Worm (Caenorhabditis elegans) whole organism, midembryonic: ENCODE results near the gene srx-112.
"Not testable (repeated sequence)": the region's sequence is repeated elsewhere in the genome, so short reads cannot be mapped to it uniquely, and the experiment has no call there.

Experiments used
- T22C8.4 ChIP-seq: fragments of 200-800 bp; sonication (Bioruptor generic); IDR thresholded peaks from 2 replicates; pipeline ENCODE4 v1.3.6; 2022; ENCODE audit warnings: missing genetic modification characterization, missing compliant biosample characterization
- cog-1 ChIP-seq: sonication (generic microtip); optimal IDR thresholded peaks from 2 replicates; lab custom pipeline; 2016; ENCODE audit warnings: missing genetic modification characterization, missing compliant biosample characterization
- flt-1 ChIP-seq: fragments of 200-800 bp; sonication (Bioruptor generic); IDR thresholded peaks from 2 replicates; pipeline ENCODE4 v1.3.6; 2022; ENCODE audit warnings: missing genetic modification characterization, missing compliant biosample characterization
- klf-2 ChIP-seq: fragments of 200-800 bp; sonication (Bioruptor generic); conservative IDR thresholded peaks from 2 replicates; pipeline ENCODE4 v1.3.6; 2022; ENCODE audit warnings: missing genetic modification reagents, missing genetic modification characterization, missing compliant biosample characterization
- med-1 ChIP-seq: sonication (generic microtip); optimal IDR thresholded peaks from 2 replicates; lab custom pipeline; 2017; ENCODE audit warnings: missing genetic modification characterization, mild to moderate bottlenecking, missing compliant biosample characterization, antibody characterized with exemption, missing genetic modification reagents; ENCODE audit not compliant: insufficient read depth
- ref-1 ChIP-seq: fragments of 200-800 bp; sonication (Bioruptor generic); conservative IDR thresholded peaks from 2 replicates; pipeline ENCODE4 v1.3.6; 2022; ENCODE audit warnings: missing genetic modification reagents, missing genetic modification characterization, missing compliant biosample characterization
- tab-1 ChIP-seq: fragments of 200-800 bp; sonication (Bioruptor generic); IDR thresholded peaks from 2 replicates; pipeline ENCODE4 v1.3.6; 2022; ENCODE audit warnings: missing genetic modification characterization, missing compliant biosample characterization
- ztf-23 ChIP-seq: fragments of 200-800 bp; sonication (Bioruptor generic); IDR thresholded peaks from 2 replicates; pipeline ENCODE4 v1.3.6; 2022; ENCODE audit warnings: missing genetic modification reagents, missing genetic modification characterization, missing compliant biosample characterization
- ztf-29 ChIP-seq: fragments of 200-800 bp; sonication (Bioruptor generic); IDR thresholded peaks from 2 replicates; pipeline ENCODE4 v1.3.6; 2022; ENCODE audit warnings: missing genetic modification reagents, missing genetic modification characterization, missing compliant biosample characterization

The srx-112 gene

DNA sequence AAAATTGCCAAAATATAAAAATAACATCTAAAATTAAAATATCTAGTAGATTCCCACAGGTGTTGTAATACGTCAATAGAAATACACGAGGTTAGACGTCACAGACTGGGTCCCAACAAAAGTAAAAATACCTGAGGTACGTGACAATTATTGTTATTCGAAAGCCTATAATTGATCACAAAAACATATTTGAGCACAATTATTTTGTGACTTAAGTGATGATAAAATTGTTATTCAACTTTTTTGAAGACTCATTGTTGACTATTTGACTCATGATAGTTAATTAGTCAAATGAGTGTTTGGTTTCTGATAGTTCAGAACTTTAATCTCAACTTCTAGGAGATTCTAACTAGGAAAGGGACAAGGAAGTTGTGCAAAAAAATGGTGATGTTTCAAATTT, 13.4 kb upstream of the srx-112 start:
- TF ChIP-seq tab-1, result no peak
- no peak for TF ChIP-seq ztf-23 (GFP tag; lab: Robert Waterston, UW)
- no peak for TF ChIP-seq med-1 (GFP tag; lab: Kevin White, UChicago)
- no peak for TF ChIP-seq ztf-29
- TF ChIP-seq flt-1 (GFP tag; lab: Robert Waterston, UW), result no peak
- TF ChIP-seq ref-1 (GFP tag; lab: Robert Waterston, UW), result no peak

DNA sequence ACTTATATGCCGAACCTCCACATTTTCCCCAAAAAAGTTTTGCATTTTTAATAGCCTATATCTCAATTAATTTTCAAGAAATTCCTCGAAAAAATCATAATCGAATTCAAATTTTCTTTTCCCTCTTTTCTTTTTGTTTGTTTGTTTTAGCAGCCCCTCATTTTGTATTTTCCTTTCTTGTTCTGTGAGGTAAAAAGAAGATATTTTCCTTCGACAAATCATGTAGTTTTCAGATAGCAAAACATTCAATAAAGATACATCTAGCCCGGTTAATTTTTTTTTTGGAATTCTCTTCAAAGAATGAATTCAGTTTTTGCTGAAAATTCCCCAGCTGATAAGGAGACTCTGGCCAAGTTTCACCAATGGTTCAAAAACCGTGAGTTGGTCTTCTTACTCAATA, 11.3 kb upstream of the srx-112 start, which contains the start of gene T24E12.3:
TSS of gene T24E12.3 (plus strand) at position 301 of the 400 bp plus-strand sequence.
- TF ChIP-seq ref-1 (GFP tag; lab: Robert Waterston, UW) (no peak), ztf-23 (GFP tag; lab: Robert Waterston, UW) (no peak), flt-1 (GFP tag; lab: Robert Waterston, UW) (no peak), cog-1 (tag; lab: Kevin White, UChicago) (no peak), tab-1 (no peak), ztf-29 (no peak), T22C8.4 (no peak), med-1 (GFP tag; lab: Kevin White, UChicago) (no peak), klf-2 (GFP tag; lab: Robert Waterston, UW) (no peak)

DNA sequence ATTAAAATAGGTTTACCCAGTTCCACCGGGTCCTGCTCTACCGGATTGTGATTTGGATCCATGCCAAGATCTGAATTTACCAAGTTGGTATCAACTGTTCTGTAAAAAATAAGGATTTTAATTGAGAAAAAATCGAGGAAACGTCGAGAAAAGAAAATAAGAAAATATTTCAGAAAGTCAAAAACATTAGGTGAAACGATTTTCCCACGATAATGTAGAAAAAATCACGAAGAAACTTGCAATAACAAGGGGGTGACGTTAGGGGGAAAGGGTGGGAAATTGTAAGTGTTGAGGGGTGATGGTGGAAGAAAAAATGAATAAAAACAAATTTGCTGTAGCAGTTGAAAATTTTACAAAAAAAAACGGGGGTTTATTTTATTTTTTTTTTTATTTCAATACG, 8.7 kb upstream of the srx-112 start, which contains the start of gene T24E12.10:
TSS of gene T24E12.10 (minus strand) at position 101 of the 400 bp plus-strand sequence.
- TF ChIP-seq med-1 (GFP tag; lab: Kevin White, UChicago) (no peak), ztf-23 (GFP tag; lab: Robert Waterston, UW) (no peak), flt-1 (GFP tag; lab: Robert Waterston, UW) (no peak), ztf-29 (no peak), cog-1 (tag; lab: Kevin White, UChicago) (no peak), ref-1 (GFP tag; lab: Robert Waterston, UW) (no peak), klf-2 (GFP tag; lab: Robert Waterston, UW) (no peak), T22C8.4 (no peak), tab-1 (no peak)

DNA sequence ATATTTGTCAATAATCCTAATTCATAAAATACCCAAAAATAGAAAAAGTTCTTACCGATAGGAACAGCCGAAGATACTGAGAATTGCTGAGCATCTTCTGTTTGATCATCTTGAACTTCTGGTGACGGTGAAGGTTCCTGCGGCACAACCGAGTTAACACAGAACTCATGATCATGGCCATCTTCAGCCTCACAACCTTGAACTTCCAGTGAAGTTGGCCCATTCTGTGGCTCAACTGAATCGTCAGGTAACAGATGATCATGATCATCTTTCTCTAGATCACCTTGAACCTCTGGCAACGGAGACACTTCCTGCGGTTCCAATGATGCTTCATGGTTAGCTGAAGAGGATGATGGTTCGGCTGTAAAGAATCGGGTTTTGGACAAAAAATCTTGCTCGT, 7.3 kb upstream of the srx-112 start:
- TF ChIP-seq ztf-23 (GFP tag; lab: Robert Waterston, UW) (no peak), ref-1 (GFP tag; lab: Robert Waterston, UW) (no peak), T22C8.4 (no peak), cog-1 (tag; lab: Kevin White, UChicago) (no peak), flt-1 (GFP tag; lab: Robert Waterston, UW) (no peak), ztf-29 (no peak), tab-1 (no peak), klf-2 (GFP tag; lab: Robert Waterston, UW) (no peak), med-1 (GFP tag; lab: Kevin White, UChicago) (no peak)

DNA sequence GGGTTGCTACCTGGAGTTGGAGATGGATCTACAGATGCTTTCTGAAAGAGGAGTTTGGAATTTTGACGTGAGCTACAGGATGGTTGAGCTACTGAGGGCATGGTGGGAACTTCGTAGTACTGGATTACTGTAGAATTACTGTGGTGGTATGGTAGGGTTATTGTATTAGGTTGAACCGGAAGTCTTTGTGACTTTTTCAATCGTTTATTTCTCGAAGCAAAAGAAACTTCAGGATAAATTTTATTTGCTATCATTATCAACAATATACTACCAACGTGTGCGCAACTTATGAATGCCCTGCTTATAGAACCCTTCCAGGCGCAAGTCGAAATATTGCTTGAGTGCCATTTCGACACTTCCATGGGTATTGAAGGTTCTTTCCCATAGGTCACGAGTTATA, 2.8 kb downstream of the srx-112 start, which contains the start of gene T24E12.6:
TSS of gene T24E12.6 (minus strand) at position 101 of the 400 bp plus-strand sequence.
- not testable (repeated sequence) for TF ChIP-seq T22C8.4; med-1 (GFP tag; lab: Kevin White, UChicago); flt-1 (GFP tag; lab: Robert Waterston, UW)

DNA sequence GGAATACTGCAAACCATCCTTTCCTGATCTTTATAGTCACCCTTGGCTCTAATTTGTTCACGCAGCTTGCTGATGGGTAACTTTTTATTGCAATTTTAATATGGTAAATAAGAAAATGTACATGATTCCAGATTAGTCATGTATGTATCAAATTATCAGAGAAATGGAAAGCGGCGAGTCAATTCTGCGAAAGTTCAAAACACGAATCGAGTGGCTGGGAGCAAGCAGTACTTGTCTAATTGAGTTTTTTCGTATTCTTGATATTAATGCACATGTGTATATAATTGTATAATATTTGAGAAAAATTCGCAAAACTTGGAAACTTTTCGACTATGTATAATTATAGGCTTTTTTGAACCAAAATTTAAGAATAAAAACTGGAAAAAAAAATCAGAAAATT, 5.4 kb downstream of the srx-112 start, which contains the start of gene T24E12.12:
TSS of gene T24E12.12 (plus strand) at position 281 of the 400 bp plus-strand sequence.
- TF ChIP-seq ztf-29 (no peak), ref-1 (GFP tag; lab: Robert Waterston, UW) (no peak), med-1 (GFP tag; lab: Kevin White, UChicago) (no peak), ztf-23 (GFP tag; lab: Robert Waterston, UW) (no peak)

DNA sequence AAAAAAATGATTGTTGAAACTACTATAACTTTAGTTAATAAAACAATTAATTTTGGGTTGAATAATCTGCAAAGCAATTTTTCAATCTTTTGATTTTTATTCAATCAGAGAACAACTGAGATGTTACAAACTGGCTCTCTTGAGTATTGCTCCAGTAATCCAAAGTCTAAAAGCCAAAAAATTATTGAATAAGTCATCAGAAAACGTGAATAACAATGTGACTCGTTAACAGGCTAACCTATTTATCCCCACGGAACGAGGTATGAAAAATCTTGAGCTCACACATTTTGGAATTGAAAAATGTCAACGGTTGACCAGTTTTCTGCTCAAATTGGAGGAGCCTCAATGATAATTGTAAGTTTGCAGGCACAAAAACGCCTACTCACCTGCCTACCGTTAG, 6.9 kb downstream of the srx-112 start, which contains the start of gene srx-111:
TSS of gene srx-111 (plus strand) at position 301 of the 400 bp plus-strand sequence.
- TF ChIP-seq cog-1 (tag; lab: Kevin White, UChicago), result no peak
- no peak for TF ChIP-seq ztf-29
- TF ChIP-seq tab-1, result no peak

DNA sequence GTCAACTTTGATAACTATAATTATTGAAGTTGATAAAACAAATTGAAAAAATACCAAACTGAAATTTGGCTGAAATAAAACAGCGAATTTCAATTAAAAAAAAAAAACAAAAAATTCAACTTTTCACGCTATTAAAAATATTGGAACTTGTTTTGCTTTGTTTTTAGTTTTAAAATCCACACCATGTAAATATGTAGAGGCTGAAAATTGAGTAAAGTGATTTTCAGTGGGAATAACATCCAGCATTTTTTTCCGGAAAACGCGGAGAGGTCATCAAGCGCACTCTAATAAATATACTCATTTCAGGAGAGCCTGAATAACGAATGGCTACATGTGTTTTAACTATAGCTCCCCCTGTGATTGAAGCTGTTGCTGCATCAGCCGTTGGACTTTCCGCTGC, 10.8 kb downstream of the srx-112 start, which contains the start of gene rcd-1:
TSS of gene rcd-1 (plus strand) at position 301 of the 400 bp plus-strand sequence.
- TF ChIP-seq ztf-23 (GFP tag; lab: Robert Waterston, UW) (no peak), med-1 (GFP tag; lab: Kevin White, UChicago) (no peak), tab-1 (no peak), flt-1 (GFP tag; lab: Robert Waterston, UW) (no peak), cog-1 (tag; lab: Kevin White, UChicago) (no peak), ref-1 (GFP tag; lab: Robert Waterston, UW) (no peak), T22C8.4 (no peak), ztf-29 (no peak), klf-2 (GFP tag; lab: Robert Waterston, UW) (no peak)

DNA sequence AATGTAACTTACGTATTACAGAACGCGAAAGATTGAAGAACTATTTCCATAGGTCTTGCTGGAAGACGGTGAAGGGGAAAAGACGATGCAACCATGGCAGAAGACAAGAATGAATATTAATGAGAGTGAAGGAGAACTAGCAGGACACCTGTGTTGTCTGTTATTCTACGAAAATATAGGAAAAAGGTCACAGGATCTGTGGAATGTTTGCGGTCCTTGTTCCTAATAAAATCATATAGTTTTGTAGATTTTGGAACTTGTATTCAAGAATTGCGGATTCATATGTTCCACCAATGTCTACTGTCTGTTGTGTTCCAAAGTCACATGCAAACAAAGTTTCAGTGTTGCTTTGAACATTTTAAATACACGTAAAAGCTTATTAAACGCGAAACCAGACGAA, 12.2 kb downstream of the srx-112 start, which contains the start of gene sdz-11:
TSS of gene sdz-11 (minus strand) at position 101 of the 400 bp plus-strand sequence.
- TF ChIP-seq med-1 (GFP tag; lab: Kevin White, UChicago), result no peak
- no peak for TF ChIP-seq ztf-29

DNA sequence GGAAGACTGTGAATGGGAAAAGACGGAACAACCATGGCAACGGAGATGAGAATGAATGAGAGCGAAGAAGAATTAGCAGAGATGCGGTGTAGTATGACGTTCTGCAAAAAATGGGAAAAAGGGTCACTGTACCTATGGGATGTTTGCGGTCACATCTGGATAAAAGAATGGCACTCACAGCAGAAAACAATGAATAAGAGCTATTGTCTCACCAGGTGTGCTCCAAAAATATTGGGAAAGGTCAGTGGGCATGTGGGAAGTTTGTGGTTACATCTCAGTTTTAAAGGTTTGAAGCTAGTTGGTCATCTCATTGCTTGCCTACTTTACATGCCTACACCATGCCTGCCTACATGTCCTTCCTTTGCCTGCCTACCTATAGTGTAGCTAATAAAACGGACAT, 13.7 kb downstream of the srx-112 start, which contains the start of gene fbxb-91:
TSS of gene fbxb-91 (minus strand) at position 101 of the 400 bp plus-strand sequence.
- TF ChIP-seq tab-1, result no peak

DNA sequence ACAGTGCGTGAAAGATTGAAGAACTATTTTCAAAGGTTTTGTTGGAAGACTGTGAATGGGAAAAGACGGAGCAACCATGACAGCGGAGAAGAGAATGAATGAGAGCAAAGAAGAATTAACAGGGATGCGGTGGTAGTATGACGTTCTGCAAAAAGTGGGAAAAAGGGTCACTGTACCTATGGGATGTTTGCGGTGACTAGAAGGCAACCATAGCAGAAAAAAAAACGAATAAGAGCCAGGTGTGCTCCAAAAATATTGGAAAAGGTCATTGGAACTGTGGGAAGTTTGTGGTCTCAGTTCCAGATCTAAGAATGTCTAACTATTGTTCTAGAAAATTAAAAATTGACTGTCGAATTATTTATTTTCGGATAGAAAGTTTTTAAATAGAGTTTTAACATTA, 15.7 kb downstream of the srx-112 start, which contains the start of gene fbxb-90:
TSS of gene fbxb-90 (minus strand) at position 101 of the 400 bp plus-strand sequence.
- no peak for TF ChIP-seq ztf-23 (GFP tag; lab: Robert Waterston, UW)
- TF ChIP-seq T22C8.4, result no peak
- no peak for TF ChIP-seq tab-1
- no peak for TF ChIP-seq klf-2 (GFP tag; lab: Robert Waterston, UW)
- no peak for TF ChIP-seq flt-1 (GFP tag; lab: Robert Waterston, UW)
- no peak for TF ChIP-seq cog-1 (tag; lab: Kevin White, UChicago)
- TF ChIP-seq ztf-29, result no peak
- TF ChIP-seq med-1 (GFP tag; lab: Kevin White, UChicago), result no peak
- no peak for TF ChIP-seq ref-1 (GFP tag; lab: Robert Waterston, UW)
